Worm (Caenorhabditis elegans) whole organism, L1 larva: ENCODE data around the gene rsr-2.
A peak's percentile ranks its signal among the peaks of the same experiment; 100 is the strongest.

ENCODE experiments used
- C04F5.9 ChIP-seq: sonication (generic microtip); optimal IDR thresholded peaks from 2 replicates; lab custom pipeline; 2016; ENCODE audit warnings: missing genetic modification characterization, missing compliant biosample characterization
- C16A3.4 ChIP-seq: fragments of 150-350 bp; optimal IDR thresholded peaks from 2 replicates; lab custom pipeline; 2014; ENCODE audit warnings: missing biosample characterization, missing genetic modification characterization
- C34B4.2 ChIP-seq: sonication (generic microtip); optimal IDR thresholded peaks from 2 replicates; lab custom pipeline; 2017; ENCODE audit warnings: mild to moderate bottlenecking, missing genetic modification characterization, missing compliant biosample characterization
- alr-1 ChIP-seq: fragments of 200-800 bp; sonication (Bioruptor generic); optimal IDR thresholded peaks from 2 replicates; lab custom pipeline; 2018; ENCODE audit warnings: borderline replicate concordance, mild to moderate bottlenecking, missing genetic modification characterization, missing compliant biosample characterization
- blmp-1 ChIP-seq: fragments of 150-350 bp; optimal IDR thresholded peaks from 2 replicates; lab custom pipeline; 2014; ENCODE audit warnings: missing biosample characterization, missing genetic modification characterization
- ceh-63 ChIP-seq: fragments of 200-800 bp; sonication (Bioruptor generic); optimal IDR thresholded peaks from 2 replicates; lab custom pipeline; 2018; ENCODE audit warnings: mild to moderate bottlenecking, missing genetic modification characterization, missing compliant biosample characterization
- ceh-90 ChIP-seq: sonication (generic microtip); optimal IDR thresholded peaks from 2 replicates; lab custom pipeline; 2016; ENCODE audit warnings: missing genetic modification characterization, missing compliant biosample characterization
- efl-1 ChIP-seq, 4 experiments: fragments of 150-350 bp; optimal IDR thresholded peaks in 3 of 4; peaks in 1 of 4; 1 replicate in 1 of 4; 2 replicates in 3 of 4; lab custom pipeline; 2014; ENCODE audit warnings: missing biosample characterization in 2 of 4, missing genetic modification characterization in 2 of 4, missing genetic modification reagents in 2 of 4
- elt-2 ChIP-seq: sonication (generic microtip); optimal IDR thresholded peaks from 2 replicates; lab custom pipeline; 2016; ENCODE audit warnings: missing genetic modification characterization, mild to moderate bottlenecking, inconsistent platforms, missing compliant biosample characterization, missing genetic modification reagents
- fkh-4 ChIP-seq: sonication (generic microtip); optimal IDR thresholded peaks from 2 replicates; lab custom pipeline; 2016; ENCODE audit warnings: missing compliant biosample characterization, missing genetic modification characterization, borderline replicate concordance
- fkh-8 ChIP-seq: sonication (generic microtip); optimal IDR thresholded peaks from 2 replicates; lab custom pipeline; 2016; ENCODE audit warnings: mild to moderate bottlenecking, missing genetic modification characterization, missing compliant biosample characterization
- fos-1 ChIP-seq: fragments of 150-350 bp; optimal IDR thresholded peaks from 2 replicates; lab custom pipeline; 2014; ENCODE audit warnings: missing biosample characterization, missing genetic modification characterization
- grh-1 ChIP-seq: fragments of 200-800 bp; sonication (Bioruptor generic); IDR thresholded peaks from 2 replicates; pipeline ENCODE4 v1.3.6; 2022; ENCODE audit warnings: missing genetic modification reagents, missing genetic modification characterization, missing compliant biosample characterization
- hpl-2 ChIP-seq: fragments of 150-350 bp; optimal IDR thresholded peaks from 2 replicates; lab custom pipeline; 2014; ENCODE audit warnings: missing biosample characterization, missing genetic modification reagents, missing genetic modification characterization
- irx-1 ChIP-seq: sonication (generic microtip); optimal IDR thresholded peaks from 2 replicates; lab custom pipeline; 2016; ENCODE audit warnings: missing genetic modification characterization, missing compliant biosample characterization
- lin-14 ChIP-seq: fragments of 200-800 bp; sonication (Bioruptor generic); optimal IDR thresholded peaks from 2 replicates; lab custom pipeline; 2018; ENCODE audit warnings: mild to moderate bottlenecking, missing genetic modification characterization, moderate library complexity, missing compliant biosample characterization
- lin-15B ChIP-seq: fragments of 150-350 bp; sonication (generic microtip); optimal IDR thresholded peaks from 3 replicates; lab custom pipeline; 2014; ENCODE audit warnings: missing biosample characterization, missing genetic modification characterization
- mef-2 ChIP-seq: fragments of 150-350 bp; optimal IDR thresholded peaks from 2 replicates; lab custom pipeline; 2014; ENCODE audit warnings: missing biosample characterization, missing genetic modification characterization
- mep-1 ChIP-seq: fragments of 150-350 bp; optimal IDR thresholded peaks from 2 replicates; lab custom pipeline; 2014; ENCODE audit warnings: missing biosample characterization, missing genetic modification characterization
- nhr-19 ChIP-seq: fragments of 200-800 bp; sonication (Bioruptor generic); conservative IDR thresholded peaks from 2 replicates; pipeline ENCODE4 v1.3.6; 2022; ENCODE audit warnings: missing genetic modification characterization, missing compliant biosample characterization
- nhr-28 ChIP-seq: fragments of 150-350 bp; optimal IDR thresholded peaks from 2 replicates; lab custom pipeline; 2014; ENCODE audit warnings: missing biosample characterization, missing genetic modification characterization
- nhr-47 ChIP-seq: sonication (generic microtip); optimal IDR thresholded peaks from 2 replicates; lab custom pipeline; 2016; ENCODE audit warnings: mild to moderate bottlenecking, missing genetic modification characterization, moderate library complexity, missing compliant biosample characterization
- nhr-77 ChIP-seq: fragments of 150-350 bp; optimal IDR thresholded peaks from 2 replicates; lab custom pipeline; 2014; ENCODE audit warnings: missing biosample characterization, missing genetic modification characterization
- nhr-90 ChIP-seq: sonication (generic microtip); optimal IDR thresholded peaks from 2 replicates; lab custom pipeline; 2016; ENCODE audit warnings: mild to moderate bottlenecking, missing genetic modification characterization, missing compliant biosample characterization; ENCODE audit not compliant: poor library complexity
- pag-3 ChIP-seq: sonication (generic microtip); optimal IDR thresholded peaks from 2 replicates; lab custom pipeline; 2017; ENCODE audit warnings: missing genetic modification characterization, mild to moderate bottlenecking, missing compliant biosample characterization, antibody characterized with exemption, borderline replicate concordance; ENCODE audit not compliant: insufficient read depth
- pax-3 ChIP-seq: fragments of 200-800 bp; sonication (Bioruptor generic); optimal IDR thresholded peaks from 2 replicates; lab custom pipeline; 2018; ENCODE audit warnings: mild to moderate bottlenecking, missing genetic modification characterization, moderate library complexity, missing compliant biosample characterization
- rnt-1 ChIP-seq: sonication (generic microtip); optimal IDR thresholded peaks from 2 replicates; lab custom pipeline; 2016; ENCODE audit warnings: mild to moderate bottlenecking, missing genetic modification characterization, moderate library complexity, missing compliant biosample characterization
- snu-23 ChIP-seq: sonication (generic microtip); optimal IDR thresholded peaks from 2 replicates; lab custom pipeline; 2016; ENCODE audit warnings: missing genetic modification characterization, missing compliant biosample characterization
- sptf-1 ChIP-seq: fragments of 150-350 bp; optimal IDR thresholded peaks from 2 replicates; lab custom pipeline; 2014; ENCODE audit warnings: missing biosample characterization, missing genetic modification characterization
- tbx-2 ChIP-seq: sonication (generic microtip); optimal IDR thresholded peaks from 2 replicates; lab custom pipeline; 2016; ENCODE audit warnings: missing genetic modification characterization, missing compliant biosample characterization
- unc-130 ChIP-seq: fragments of 150-350 bp; optimal IDR thresholded peaks from 2 replicates; lab custom pipeline; 2017; ENCODE audit warnings: missing biosample characterization, missing genetic modification characterization, inconsistent platforms
- unc-62 ChIP-seq: fragments of 150-350 bp; optimal IDR thresholded peaks from 2 replicates; lab custom pipeline; 2014; ENCODE audit warnings: missing biosample characterization, missing genetic modification reagents, missing genetic modification characterization
- unc-86 ChIP-seq: sonication (generic microtip); optimal IDR thresholded peaks from 2 replicates; lab custom pipeline; 2016; ENCODE audit warnings: missing genetic modification characterization, missing compliant biosample characterization
- xbp-1 ChIP-seq: sonication (generic microtip); optimal IDR thresholded peaks from 2 replicates; lab custom pipeline; 2016; ENCODE audit warnings: missing genetic modification characterization, missing compliant biosample characterization
- zip-4 ChIP-seq: fragments of 200-800 bp; sonication (Bioruptor generic); optimal IDR thresholded peaks from 2 replicates; lab custom pipeline; 2018; ENCODE audit warnings: mild to moderate bottlenecking, missing genetic modification characterization, moderate library complexity, missing compliant biosample characterization
- ztf-11 ChIP-seq, 2 experiments: sonication (generic microtip); optimal IDR thresholded peaks; 2 replicates each; lab custom pipeline; 2016 to 2017; ENCODE audit warnings: missing genetic modification characterization in 2 of 2, missing biosample characterization in 1 of 2, missing compliant biosample characterization in 1 of 2
- ztf-4 ChIP-seq: fragments of 150-350 bp; optimal IDR thresholded peaks from 2 replicates; lab custom pipeline; 2014; ENCODE audit warnings: missing biosample characterization, missing genetic modification characterization

The rsr-2 gene

ce11 chrII:12186726-12187125, 38.4 kb upstream of the rsr-2 start:
- TF ChIP-seq elt-2 (peak; percentile 47), nhr-77 (tag; lab: Kevin White, UChicago) (no peak), unc-86 (tag; lab: Kevin White, UChicago) (no peak)

- TF ChIP-seq C04F5.9 (tag; lab: Kevin White, UChicago), result no peak
- no peak for TF ChIP-seq efl-1 (optimal IDR thresholded peaks at IDR 0.05; lab: Kevin White, UChicago)
- TF ChIP-seq efl-1 (GFP tag; optimal IDR thresholded peaks at IDR 0.05 in 1 of 2; lab: Kevin White, UChicago), result peak in 1 of 2 experiments; percentile 67
Observed at ce11 chrII:12189193-12189592, 36.0 kb upstream of the rsr-2 start.

ce11 chrII:12199209-12199608, 25.9 kb upstream of the rsr-2 start:
- TF ChIP-seq rnt-1 (tag; lab: Kevin White, UChicago) (no peak), efl-1 (optimal IDR thresholded peaks at IDR 0.05; lab: Kevin White, UChicago) (no peak), efl-1 (GFP tag; optimal IDR thresholded peaks at IDR 0.05 in 1 of 2; lab: Kevin White, UChicago) (peak in 1 of 2 experiments; percentile 75), C16A3.4 (tag; lab: Kevin White, UChicago) (no peak), fos-1 (tag; lab: Kevin White, UChicago) (no peak), pax-3 (tag; lab: Kevin White, UChicago) (no peak), ztf-4 (tag; lab: Kevin White, UChicago) (no peak)

ce11 chrII:12199912-12200637, 25.1 kb upstream of the rsr-2 start, which contains the start of gene polg-1:
Gene polg-1, minus strand, starts transcription at chrII:12199962.
- no peak for TF ChIP-seq ceh-90 (tag; lab: Kevin White, UChicago)
- TF ChIP-seq, all 84 proteins: peak for 0

ce11 chrII:12202281-12202680, 22.9 kb upstream of the rsr-2 start, which contains the start of gene trpp-5:
Gene trpp-5, minus strand, starts transcription at chrII:12202381.
- TF ChIP-seq irx-1 (tag; lab: Kevin White, UChicago) (no peak), ztf-11 (tag; optimal IDR thresholded peaks at IDR 0.05; lab: Kevin White, UChicago) (no peak), zip-4 (GFP tag; lab: Kevin White, UChicago) (no peak), lin-15B (no peak), rnt-1 (tag; lab: Kevin White, UChicago) (no peak), nhr-19 (no peak), mep-1 (no peak), blmp-1 (no peak), xbp-1 (tag; lab: Kevin White, UChicago) (no peak), sptf-1 (no peak), lin-14 (GFP tag; lab: Kevin White, UChicago) (no peak), alr-1 (tag; lab: Kevin White, UChicago) (no peak), mef-2 (tag; lab: Kevin White, UChicago) (no peak)

- TF ChIP-seq nhr-90 (tag; lab: Kevin White, UChicago), result no peak
- TF ChIP-seq efl-1 (optimal IDR thresholded peaks at IDR 0.05; lab: Kevin White, UChicago), result no peak
- TF ChIP-seq efl-1 (GFP tag; optimal IDR thresholded peaks at IDR 0.05 in 1 of 2; lab: Kevin White, UChicago), result peak in 1 of 2 experiments; percentile 19
- no peak for TF ChIP-seq grh-1 (GFP tag; lab: Robert Waterston, UW)
- no peak for TF ChIP-seq snu-23 (GFP tag; lab: Kevin White, UChicago)
- TF ChIP-seq fkh-8, result peak; percentile 52
- no peak for TF ChIP-seq C34B4.2
Observed at ce11 chrII:12202921-12203320, 22.2 kb upstream of the rsr-2 start, which contains the start of gene aqp-12. Gene aqp-12, plus strand, starts transcription at chrII:12203221.

- TF ChIP-seq hpl-2 (GFP tag; lab: Kevin White, UChicago) (no peak), alr-1 (tag; lab: Kevin White, UChicago) (no peak), ztf-4 (tag; lab: Kevin White, UChicago) (no peak), nhr-28 (tag; lab: Kevin White, UChicago) (no peak), fkh-4 (no peak), pag-3 (tag; lab: Kevin White, UChicago) (no peak), unc-62 (GFP tag; lab: Kevin White, UChicago) (no peak), tbx-2 (tag; lab: Kevin White, UChicago) (no peak), ceh-63 (no peak), nhr-47 (tag; lab: Kevin White, UChicago) (no peak), unc-130 (no peak)
Observed at ce11 chrII:12204617-12205016, 20.5 kb upstream of the rsr-2 start.
